Fruit fly (Drosophila melanogaster) whole organism, embryonic: Measurements from ENCODE around the gene CG7164.
A peak's percentile ranks its signal among the peaks of the same experiment; 100 is the strongest.

Experiments
- Atf-2 ChIP-seq: fragments of 200-800 bp; sonication (Bioruptor generic); optimal IDR thresholded peaks from 2 replicates; lab custom pipeline; 2016; ENCODE audit warnings: missing biosample characterization, missing genetic modification characterization
- BtbVII ChIP-seq: fragments of 200-800 bp; sonication (Bioruptor generic); optimal IDR thresholded peaks from 3 replicates; lab custom pipeline; 2017; ENCODE audit warnings: missing biosample characterization, mild to moderate bottlenecking, missing genetic modification characterization
- CG10274 ChIP-seq: fragments of 200-800 bp; sonication (Bioruptor generic); optimal IDR thresholded peaks from 3 replicates; lab custom pipeline; 2017; ENCODE audit warnings: missing biosample characterization, mild to moderate bottlenecking, missing genetic modification characterization
- CG10462 ChIP-seq: fragments of 200-800 bp; sonication (Bioruptor generic); optimal IDR thresholded peaks from 2 replicates; lab custom pipeline; 2016; ENCODE audit warnings: missing biosample characterization, missing genetic modification characterization
- CG10654 ChIP-seq: fragments of 200-800 bp; sonication (Bioruptor generic); optimal IDR thresholded peaks from 2 replicates; lab custom pipeline; 2016; ENCODE audit warnings: missing biosample characterization, missing genetic modification characterization
- CG12155 ChIP-seq: fragments of 200-800 bp; sonication (Bioruptor generic); optimal IDR thresholded peaks from 3 replicates; lab custom pipeline; 2016; ENCODE audit warnings: missing biosample characterization, missing genetic modification characterization
- CG15269 ChIP-seq: fragments of 200-800 bp; sonication (Bioruptor generic); optimal IDR thresholded peaks from 2 replicates; lab custom pipeline; 2018; ENCODE audit warnings: missing biosample characterization, mild to moderate bottlenecking, missing genetic modification characterization, moderate library complexity
- CG16813 ChIP-seq: fragments of 200-800 bp; sonication (Bioruptor generic); IDR thresholded peaks from 3 replicates; pipeline ENCODE4 v1.3.6; 2022; ENCODE audit warnings: missing biosample characterization, missing genetic modification characterization; ENCODE audit not compliant: partially characterized antibody
- CG18011 ChIP-seq: fragments of 200-800 bp; sonication (Bioruptor generic); optimal IDR thresholded peaks from 2 replicates; lab custom pipeline; 2017; ENCODE audit warnings: missing biosample characterization, missing genetic modification characterization, mild to moderate bottlenecking, moderate library complexity, missing genotype
- CG18262 ChIP-seq: fragments of 200-800 bp; optimal IDR thresholded peaks from 3 replicates; lab custom pipeline; 2019; ENCODE audit warnings: missing biosample characterization, mild to moderate bottlenecking, missing genetic modification characterization, moderate library complexity
- CG2116 ChIP-seq: fragments of 200-800 bp; sonication (Bioruptor generic); optimal IDR thresholded peaks from 3 replicates; lab custom pipeline; 2018; ENCODE audit warnings: missing biosample characterization, mild to moderate bottlenecking, missing genetic modification characterization
- CG2678 ChIP-seq: fragments of 200-800 bp; sonication (Bioruptor generic); optimal IDR thresholded peaks from 3 replicates; lab custom pipeline; 2019; ENCODE audit warnings: missing biosample characterization, mild to moderate bottlenecking, missing genetic modification characterization, moderate library complexity
- CG32772 ChIP-seq: fragments of 200-800 bp; sonication (Bioruptor generic); IDR thresholded peaks from 2 replicates; pipeline ENCODE4 v1.3.6; 2022; ENCODE audit warnings: missing biosample characterization, missing genetic modification characterization
- CG33213 ChIP-seq: fragments of 200-800 bp; sonication (Bioruptor generic); optimal IDR thresholded peaks from 3 replicates; lab custom pipeline; 2016; ENCODE audit warnings: missing biosample characterization, missing genetic modification characterization
- CG42726 ChIP-seq: fragments of 200-800 bp; sonication (Bioruptor generic); IDR thresholded peaks from 2 replicates; pipeline ENCODE4 v1.3.6; 2022; ENCODE audit warnings: missing biosample characterization, missing genetic modification characterization; ENCODE audit not compliant: partially characterized antibody
- CG6765 ChIP-seq: fragments of 200-800 bp; sonication (Bioruptor generic); optimal IDR thresholded peaks from 3 replicates; lab custom pipeline; 2017; ENCODE audit warnings: missing biosample characterization, mild to moderate bottlenecking, missing genetic modification characterization
- CG6791 ChIP-seq: fragments of 200-800 bp; sonication (Bioruptor generic); IDR thresholded peaks from 3 replicates; pipeline ENCODE4 v1.3.6; 2022; ENCODE audit warnings: missing biosample characterization, missing genetic modification characterization; ENCODE audit not compliant: partially characterized antibody
- CG7372 ChIP-seq: fragments of 200-800 bp; sonication (Bioruptor generic); IDR thresholded peaks from 2 replicates; pipeline ENCODE4 v1.3.6; 2022; ENCODE audit warnings: missing biosample characterization, missing genetic modification characterization
- CG7786 ChIP-seq: fragments of 200-800 bp; sonication (Bioruptor generic); optimal IDR thresholded peaks from 2 replicates; lab custom pipeline; 2016; ENCODE audit warnings: missing biosample characterization, missing genetic modification characterization
- CG8478 ChIP-seq: fragments of >200 bp; optimal IDR thresholded peaks from 2 replicates; lab custom pipeline; 2018
- CG9727 ChIP-seq: fragments of 200-800 bp; sonication (Bioruptor generic); optimal IDR thresholded peaks from 3 replicates; lab custom pipeline; 2017; ENCODE audit warnings: missing biosample characterization, mild to moderate bottlenecking, missing genetic modification characterization
- CTCF ChIP-seq: fragments of 200-800 bp; sonication (Bioruptor generic); optimal IDR thresholded peaks from 2 replicates; lab custom pipeline; 2017; ENCODE audit warnings: missing biosample characterization, mild to moderate bottlenecking, missing genetic modification characterization, moderate library complexity
- D19A ChIP-seq: fragments of 200-800 bp; optimal IDR thresholded peaks from 3 replicates; lab custom pipeline; 2019; ENCODE audit warnings: missing biosample characterization, mild to moderate bottlenecking, missing genetic modification characterization, moderate library complexity
- Ets97D ChIP-seq: fragments of 200-800 bp; sonication (Bioruptor generic); optimal IDR thresholded peaks from 3 replicates; lab custom pipeline; 2016; ENCODE audit warnings: missing biosample characterization, missing genetic modification characterization
- Meics ChIP-seq: fragments of 200-800 bp; sonication (Bioruptor generic); optimal IDR thresholded peaks from 2 replicates; lab custom pipeline; 2017; ENCODE audit warnings: missing biosample characterization, mild to moderate bottlenecking, missing genetic modification characterization
- Mes4 ChIP-seq: fragments of 200-800 bp; sonication (Bioruptor generic); optimal IDR thresholded peaks from 2 replicates; lab custom pipeline; 2016; ENCODE audit warnings: missing biosample characterization, missing genetic modification characterization
- Nf-YB ChIP-seq: fragments of 200-800 bp; sonication (Bioruptor generic); optimal IDR thresholded peaks from 3 replicates; lab custom pipeline; 2019; ENCODE audit warnings: missing biosample characterization, mild to moderate bottlenecking, missing genetic modification characterization, moderate library complexity
- Usf ChIP-seq: fragments of 200-800 bp; sonication (Bioruptor generic); optimal IDR thresholded peaks from 2 replicates; lab custom pipeline; 2017; ENCODE audit warnings: missing genotype, missing biosample characterization, missing genetic modification characterization
- ash1 ChIP-seq: fragments of 200-800 bp; sonication (Bioruptor generic); optimal IDR thresholded peaks from 2 replicates; lab custom pipeline; 2018; ENCODE audit warnings: missing biosample characterization, mild to moderate bottlenecking, missing genetic modification characterization
- ato ChIP-seq: fragments of 200-800 bp; sonication (Bioruptor generic); IDR thresholded peaks from 2 replicates; pipeline ENCODE4 v1.3.6; 2022; ENCODE audit warnings: missing biosample characterization, missing genetic modification characterization; ENCODE audit not compliant: partially characterized antibody
- bsh ChIP-seq, 2 experiments: fragments of 200-800 bp; sonication (Bioruptor generic); optimal IDR thresholded peaks; 2 replicates each; lab custom pipeline; 2017 to 2018; ENCODE audit warnings: mild to moderate bottlenecking in 2 of 2, missing biosample characterization in 2 of 2, missing genetic modification characterization in 2 of 2, moderate library complexity in 1 of 2
- crp ChIP-seq, 2 experiments: fragments of 200-800 bp; sonication (Bioruptor generic); optimal IDR thresholded peaks; 2 replicates in 1 of 2; 3 replicates in 1 of 2; lab custom pipeline; 2017; ENCODE audit warnings: missing biosample characterization in 2 of 2, missing genetic modification characterization in 2 of 2, mild to moderate bottlenecking in 1 of 2, moderate library complexity in 1 of 2
- dpn ChIP-seq, 2 experiments: fragments of 200-800 bp; sonication (Bioruptor generic); optimal IDR thresholded peaks; 3 replicates each; lab custom pipeline; 2016; ENCODE audit warnings: missing biosample characterization in 2 of 2, missing genetic modification characterization in 2 of 2
- eyg ChIP-seq: fragments of 200-800 bp; sonication (Bioruptor generic); optimal IDR thresholded peaks from 3 replicates; lab custom pipeline; 2016; ENCODE audit warnings: missing biosample characterization, missing genetic modification characterization
- gce ChIP-seq: fragments of 200-800 bp; sonication (Bioruptor generic); IDR thresholded peaks from 3 replicates; pipeline ENCODE4 v1.3.6; 2022; ENCODE audit warnings: missing biosample characterization, missing genetic modification characterization
- gem ChIP-seq: fragments of 200-800 bp; sonication (Bioruptor generic); optimal IDR thresholded peaks from 2 replicates; lab custom pipeline; 2019; ENCODE audit warnings: missing biosample characterization, mild to moderate bottlenecking, missing genetic modification characterization, moderate library complexity
- gsb-n ChIP-seq: fragments of 200-800 bp; sonication (Bioruptor generic); optimal IDR thresholded peaks from 3 replicates; lab custom pipeline; 2018; ENCODE audit warnings: missing biosample characterization, mild to moderate bottlenecking, missing genetic modification characterization
- ham ChIP-seq: fragments of 200-800 bp; sonication (Bioruptor generic); IDR thresholded peaks from 2 replicates; pipeline ENCODE4 v1.3.6; 2022; ENCODE audit warnings: missing biosample characterization, missing genetic modification characterization
- hkb ChIP-seq, 2 experiments: fragments of 200-800 bp in 1 of 2; fragments of >200 bp in 1 of 2; sonication (Bioruptor generic) in 1 of 2; IDR thresholded peaks in 1 of 2; optimal IDR thresholded peaks in 1 of 2; 2 replicates each; pipeline versions ENCODE4 v1.3.6 to Lab custom; 2017 to 2022; ENCODE audit warnings: missing biosample characterization in 1 of 2, missing genetic modification characterization in 1 of 2
- odd ChIP-seq: fragments of 200-800 bp; sonication (Bioruptor generic); optimal IDR thresholded peaks from 2 replicates; lab custom pipeline; 2017; ENCODE audit warnings: missing biosample characterization, mild to moderate bottlenecking, missing genetic modification characterization
- pita ChIP-seq: fragments of 200-800 bp; sonication (Bioruptor generic); optimal IDR thresholded peaks from 2 replicates; lab custom pipeline; 2017; ENCODE audit warnings: missing biosample characterization, mild to moderate bottlenecking, missing genetic modification characterization
- pnt ChIP-seq: fragments of 200-800 bp; sonication (Bioruptor generic); optimal IDR thresholded peaks from 3 replicates; lab custom pipeline; 2016; ENCODE audit warnings: missing biosample characterization, missing genetic modification characterization
- ranshi ChIP-seq: fragments of 200-800 bp; sonication (Bioruptor generic); IDR thresholded peaks from 2 replicates; pipeline ENCODE4 v1.3.6; 2022; ENCODE audit warnings: missing biosample characterization, missing genetic modification characterization
- salm ChIP-seq: fragments of 200-800 bp; sonication (Bioruptor generic); optimal IDR thresholded peaks from 2 replicates; lab custom pipeline; 2018; ENCODE audit warnings: missing biosample characterization, mild to moderate bottlenecking, missing genetic modification characterization
- sisA ChIP-seq: fragments of 200-800 bp; sonication (Bioruptor generic); IDR thresholded peaks from 2 replicates; pipeline ENCODE4 v1.3.6; 2022; ENCODE audit warnings: missing biosample characterization, missing genetic modification characterization
- sr ChIP-seq: fragments of 200-800 bp; sonication (Bioruptor generic); IDR thresholded peaks from 3 replicates; pipeline ENCODE4 v1.3.6; 2022; ENCODE audit warnings: missing biosample characterization, missing genetic modification characterization
- stwl ChIP-seq: fragments of 200-800 bp; sonication (Bioruptor generic); optimal IDR thresholded peaks from 3 replicates; lab custom pipeline; 2018; ENCODE audit warnings: missing biosample characterization, mild to moderate bottlenecking, missing genetic modification characterization, moderate library complexity
- tap ChIP-seq: fragments of 200-800 bp; optimal IDR thresholded peaks from 3 replicates; lab custom pipeline; 2019; ENCODE audit warnings: missing biosample characterization, mild to moderate bottlenecking, missing genetic modification characterization, moderate library complexity
- vnd ChIP-seq: fragments of 200-800 bp; sonication (Bioruptor generic); IDR thresholded peaks from 3 replicates; pipeline ENCODE4 v1.3.6; 2022; ENCODE audit warnings: missing biosample characterization, missing genetic modification characterization; ENCODE audit not compliant: partially characterized antibody

Gene CG7164

dm6 chr2L:7821279-7821848 is 40.1 kb downstream of the CG7164 start (continued):
- TF ChIP-seq CG6791 (GFP tag; lab: Robert Waterston, UW) (peak; percentile 90), CG9727 (peak; percentile 63), CG7372 (GFP tag; lab: Robert Waterston, UW) (peak; percentile 32; the same call in 1 of the 2 replicates), dpn (GFP tag; optimal IDR thresholded peaks at IDR 0.05; lab: Kevin White, UChicago) (peak; percentile 62 to 64), D19A (tag; lab: Kevin White, UChicago) (peak; percentile 46), Nf-YB (no peak), Usf (GFP tag; lab: Kevin White, UChicago) (no peak), CG10462 (GFP tag; lab: Kevin White, UChicago) (no peak), bsh (GFP tag; optimal IDR thresholded peaks at IDR 0.05; lab: Kevin White, UChicago) (peak; percentile 2 to 38), CG18011 (GFP tag; lab: Kevin White, UChicago) (peak; percentile 80), CG10654 (GFP tag; lab: Kevin White, UChicago) (peak; percentile 32), vnd (GFP tag; lab: Robert Waterston, UW) (peak; percentile 79), ash1 (no peak), pnt (no peak), gsb-n (tag; lab: Kevin White, UChicago) (no peak), Meics (peak; percentile 68), CG16813 (GFP tag; lab: Robert Waterston, UW) (peak; percentile 82), sr (GFP tag; lab: Robert Waterston, UW) (no peak; the same call in 2 of the 3 replicates), CG33213 (peak; percentile 38), CG10274 (GFP tag; lab: Kevin White, UChicago) (no peak), sisA (GFP tag; lab: Robert Waterston, UW) (no peak), salm (tag; lab: Kevin White, UChicago) (no peak), Mes4 (peak; percentile 44), gce (GFP tag; lab: Robert Waterston, UW) (0 out of 3 replicates have a peak, but pooled peaks have one; percentile 68), gem (tag; lab: Kevin White, UChicago) (peak; percentile 59), CG8478 (lab: Kevin White, UChicago) (no peak), CG15269 (tag; lab: Kevin White, UChicago) (peak; percentile 62), ato (GFP tag; lab: Robert Waterston, UW) (peak; percentile 84), CTCF (GFP tag; lab: Kevin White, UChicago) (peak; percentile 42), CG6765 (GFP tag; lab: Kevin White, UChicago) (no peak), CG42726 (GFP tag; lab: Robert Waterston, UW) (peak; percentile 71; the same call in 1 of the 2 replicates), CG12155 (GFP tag; lab: Kevin White, UChicago) (peak; percentile 29), CG32772 (peak; percentile 23; the same call in 1 of the 2 replicates), stwl (tag; lab: Kevin White, UChicago) (peak; percentile 89), ham (no peak), CG2116 (GFP tag; lab: Kevin White, UChicago) (peak; percentile 78), hkb (optimal IDR thresholded peaks at IDR 0.05; lab: Kevin White, UChicago) (no peak), hkb (GFP tag; IDR thresholded peaks at IDR 0.05; lab: Robert Waterston, UW) (peak; percentile 59), Atf-2 (GFP tag; lab: Kevin White, UChicago) (no peak), BtbVII (GFP tag; lab: Kevin White, UChicago) (peak; percentile 23), ranshi (GFP tag; lab: Robert Waterston, UW) (0 out of 2 replicates have a peak, but pooled peaks have one; percentile 9), tap (tag; lab: Kevin White, UChicago) (no peak), CG18262 (peak; percentile 41), CG2678 (tag; lab: Kevin White, UChicago) (no peak), odd (GFP tag; lab: Kevin White, UChicago) (no peak), Ets97D (GFP tag; lab: Kevin White, UChicago) (peak; percentile 86), eyg (GFP tag; lab: Kevin White, UChicago) (no peak), pita (no peak), crp (GFP tag; optimal IDR thresholded peaks at IDR 0.05; lab: Kevin White, UChicago) (peak in 1 of 2 experiments; percentile 52), CG7786 (GFP tag; lab: Kevin White, UChicago) (peak; percentile 66)
